Fruit fly (Drosophila melanogaster) whole organism, embryonic: Measurements from ENCODE around the gene RpS14a.

Source experiments
- Ada2b ChIP-seq: fragments of 200-800 bp; sonication (Bioruptor generic); IDR thresholded peaks from 2 replicates; pipeline ENCODE4 v1.3.6; 2022; ENCODE audit warnings: missing biosample characterization, missing genetic modification characterization
- CG10147 ChIP-seq: fragments of 200-800 bp; sonication (Bioruptor generic); optimal IDR thresholded peaks from 2 replicates; lab custom pipeline; 2019; ENCODE audit warnings: missing biosample characterization, mild to moderate bottlenecking, missing genetic modification characterization, moderate library complexity
- CG10654 ChIP-seq: fragments of 200-800 bp; sonication (Bioruptor generic); optimal IDR thresholded peaks from 2 replicates; lab custom pipeline; 2016; ENCODE audit warnings: missing biosample characterization, missing genetic modification characterization
- CG10979 ChIP-seq: fragments of 200-800 bp; sonication (Bioruptor generic); optimal IDR thresholded peaks from 2 replicates; lab custom pipeline; 2018; ENCODE audit warnings: missing biosample characterization, mild to moderate bottlenecking, missing genetic modification characterization, moderate library complexity
- CG11247 ChIP-seq: fragments of 200-800 bp; sonication (Bioruptor generic); IDR thresholded peaks from 2 replicates; pipeline ENCODE4 v1.3.6; 2022; ENCODE audit warnings: missing biosample characterization, missing genetic modification characterization
- CG15011 ChIP-seq: fragments of 200-800 bp; sonication (Bioruptor generic); optimal IDR thresholded peaks from 3 replicates; lab custom pipeline; 2018; ENCODE audit warnings: missing biosample characterization, mild to moderate bottlenecking, missing genetic modification characterization
- CG1529 ChIP-seq: fragments of 200-800 bp; sonication (Bioruptor generic); optimal IDR thresholded peaks from 3 replicates; lab custom pipeline; 2018; ENCODE audit warnings: missing biosample characterization, missing genetic modification characterization
- CG15479 ChIP-seq: fragments of 200-800 bp; sonication (Bioruptor generic); optimal IDR thresholded peaks from 3 replicates; lab custom pipeline; 2019; ENCODE audit warnings: missing biosample characterization, mild to moderate bottlenecking, missing genetic modification characterization, moderate library complexity
- CG1647 ChIP-seq: fragments of 200-800 bp; sonication (Bioruptor generic); optimal IDR thresholded peaks from 3 replicates; lab custom pipeline; 2016; ENCODE audit warnings: missing biosample characterization, missing genetic modification characterization
- CG17568 ChIP-seq: fragments of 200-800 bp; sonication (Bioruptor generic); optimal IDR thresholded peaks from 2 replicates; lab custom pipeline; 2018; ENCODE audit warnings: missing biosample characterization, mild to moderate bottlenecking, missing genetic modification characterization, moderate library complexity
- CG1832 ChIP-seq: fragments of 200-800 bp; sonication (Bioruptor generic); optimal IDR thresholded peaks from 2 replicates; lab custom pipeline; 2017; ENCODE audit warnings: missing biosample characterization, mild to moderate bottlenecking, missing genetic modification characterization, inconsistent platforms
- CG2116 ChIP-seq: fragments of 200-800 bp; sonication (Bioruptor generic); optimal IDR thresholded peaks from 3 replicates; lab custom pipeline; 2018; ENCODE audit warnings: missing biosample characterization, mild to moderate bottlenecking, missing genetic modification characterization
- CG34224 ChIP-seq: fragments of 200-800 bp; sonication (Bioruptor generic); IDR thresholded peaks from 3 replicates; pipeline ENCODE4 v1.3.6; 2022; ENCODE audit warnings: missing biosample characterization, missing genetic modification characterization; ENCODE audit not compliant: partially characterized antibody
- CG6765 ChIP-seq: fragments of 200-800 bp; sonication (Bioruptor generic); optimal IDR thresholded peaks from 3 replicates; lab custom pipeline; 2017; ENCODE audit warnings: missing biosample characterization, mild to moderate bottlenecking, missing genetic modification characterization
- CG7357 ChIP-seq: fragments of 200-800 bp; sonication (Bioruptor generic); IDR thresholded peaks from 3 replicates; pipeline ENCODE4 v1.3.6; 2022; ENCODE audit warnings: missing biosample characterization, missing genetic modification characterization
- CG7987 ChIP-seq: fragments of 200-800 bp; sonication (Bioruptor generic); optimal IDR thresholded peaks from 2 replicates; lab custom pipeline; 2018; ENCODE audit warnings: missing biosample characterization, mild to moderate bottlenecking, missing genetic modification characterization, moderate library complexity
- CG8765 ChIP-seq: fragments of 200-800 bp; sonication (Bioruptor generic); IDR thresholded peaks from 2 replicates; pipeline ENCODE4 v1.3.6; 2022; ENCODE audit warnings: missing biosample characterization, missing genetic modification characterization
- CG9876 ChIP-seq: fragments of 200-800 bp; sonication (Bioruptor generic); optimal IDR thresholded peaks from 2 replicates; lab custom pipeline; 2016; ENCODE audit warnings: missing biosample characterization, missing genetic modification characterization
- CHES-1-like ChIP-seq: fragments of 200-800 bp; sonication (Bioruptor generic); optimal IDR thresholded peaks from 2 replicates; lab custom pipeline; 2016; ENCODE audit warnings: missing biosample characterization, missing genetic modification characterization
- Camta ChIP-seq: fragments of 200-800 bp; sonication (Bioruptor generic); optimal IDR thresholded peaks from 2 replicates; lab custom pipeline; 2016; ENCODE audit warnings: missing biosample characterization, missing genetic modification characterization
- Dbx ChIP-seq: fragments of 200-800 bp; sonication (Bioruptor generic); IDR thresholded peaks from 3 replicates; pipeline ENCODE4 v1.3.6; 2022; ENCODE audit warnings: missing biosample characterization, missing genetic modification characterization
- Fer3 ChIP-seq: fragments of 200-800 bp; sonication (Bioruptor generic); optimal IDR thresholded peaks from 2 replicates; lab custom pipeline; 2018; ENCODE audit warnings: missing biosample characterization, mild to moderate bottlenecking, missing genetic modification characterization, moderate library complexity
- GATAe ChIP-seq: fragments of 200-800 bp; sonication (Bioruptor generic); conservative IDR thresholded peaks from 2 replicates; pipeline ENCODE4 v1.3.6; 2022; ENCODE audit warnings: missing biosample characterization, missing genetic modification characterization
- HHEX ChIP-seq: fragments of 200-800 bp; sonication (Bioruptor generic); optimal IDR thresholded peaks from 3 replicates; lab custom pipeline; 2017; ENCODE audit warnings: missing biosample characterization, mild to moderate bottlenecking, missing genetic modification characterization, missing genetic modification reagents
- Hey ChIP-seq: fragments of 200-800 bp; sonication (Bioruptor generic); optimal IDR thresholded peaks from 3 replicates; lab custom pipeline; 2018; ENCODE audit warnings: missing biosample characterization, mild to moderate bottlenecking, missing genetic modification characterization
- HmgD ChIP-seq: fragments of 200-800 bp; sonication (Bioruptor generic); optimal IDR thresholded peaks from 3 replicates; lab custom pipeline; 2016; ENCODE audit warnings: missing biosample characterization, missing genetic modification characterization
- Kr ChIP-seq: fragments of 200-800 bp; sonication (Bioruptor generic); optimal IDR thresholded peaks from 2 replicates; lab custom pipeline; 2017; ENCODE audit warnings: missing biosample characterization, mild to moderate bottlenecking, missing genetic modification characterization
- Lpt ChIP-seq: fragments of >200 bp; optimal IDR thresholded peaks from 2 replicates; lab custom pipeline; 2018; ENCODE audit warnings: missing biosample characterization, missing genetic modification characterization
- Med ChIP-seq: fragments of 200-800 bp; sonication (Bioruptor generic); peaks from one replicate; lab custom pipeline; 2016; ENCODE audit warnings: missing biosample characterization, missing genetic modification characterization, mild to moderate bottlenecking, inconsistent platforms, moderate library complexity
- Nf-YA ChIP-seq: fragments of 200-800 bp; sonication (Bioruptor generic); IDR thresholded peaks from 2 replicates; pipeline ENCODE4 v1.3.6; 2022; ENCODE audit warnings: missing biosample characterization, missing genetic modification characterization
- Sox100B ChIP-seq: fragments of 200-800 bp; sonication (Bioruptor generic); optimal IDR thresholded peaks from 3 replicates; lab custom pipeline; 2018; ENCODE audit warnings: missing biosample characterization, mild to moderate bottlenecking, missing genetic modification characterization
- Usf ChIP-seq: fragments of 200-800 bp; sonication (Bioruptor generic); optimal IDR thresholded peaks from 2 replicates; lab custom pipeline; 2017; ENCODE audit warnings: missing genotype, missing biosample characterization, missing genetic modification characterization
- Vsx1 ChIP-seq: fragments of 200-800 bp; sonication (Bioruptor generic); optimal IDR thresholded peaks from 2 replicates; lab custom pipeline; 2017; ENCODE audit warnings: missing biosample characterization, mild to moderate bottlenecking, missing genetic modification characterization, missing genetic modification reagents
- Xrp1 ChIP-seq: fragments of 200-800 bp; sonication (Bioruptor generic); IDR thresholded peaks from 2 replicates; pipeline ENCODE4 v1.3.6; 2022; ENCODE audit warnings: missing biosample characterization, missing genetic modification characterization
- ash1 ChIP-seq: fragments of 200-800 bp; sonication (Bioruptor generic); optimal IDR thresholded peaks from 2 replicates; lab custom pipeline; 2018; ENCODE audit warnings: missing biosample characterization, mild to moderate bottlenecking, missing genetic modification characterization
- ato ChIP-seq: fragments of 200-800 bp; sonication (Bioruptor generic); IDR thresholded peaks from 2 replicates; pipeline ENCODE4 v1.3.6; 2022; ENCODE audit warnings: missing biosample characterization, missing genetic modification characterization; ENCODE audit not compliant: partially characterized antibody
- btn ChIP-seq: fragments of 200-800 bp; sonication (Bioruptor generic); optimal IDR thresholded peaks from 2 replicates; lab custom pipeline; 2016; ENCODE audit warnings: missing biosample characterization, missing genetic modification characterization
- gcm ChIP-seq: fragments of 200-800 bp; sonication (Bioruptor generic); optimal IDR thresholded peaks from 2 replicates; lab custom pipeline; 2019; ENCODE audit warnings: missing biosample characterization, mild to moderate bottlenecking, missing genetic modification characterization, moderate library complexity
- her ChIP-seq: fragments of 200-800 bp; sonication (Bioruptor generic); optimal IDR thresholded peaks from 2 replicates; lab custom pipeline; 2016; ENCODE audit warnings: missing biosample characterization, missing genetic modification characterization
- knrl ChIP-seq: fragments of 200-800 bp; sonication (Bioruptor generic); IDR thresholded peaks from 3 replicates; pipeline ENCODE4 v1.3.6; 2022; ENCODE audit warnings: missing biosample characterization, missing genetic modification characterization; ENCODE audit not compliant: partially characterized antibody
- org-1 ChIP-seq: fragments of 200-800 bp; sonication (Bioruptor generic); optimal IDR thresholded peaks from 2 replicates; lab custom pipeline; 2017; ENCODE audit warnings: missing biosample characterization, missing genetic modification characterization
- pan ChIP-seq, 4 experiments: fragments of >200 bp in 3 of 4; fragments of 200-800 bp in 1 of 4; sonication (Bioruptor generic) in 1 of 4; optimal IDR thresholded peaks in 3 of 4; IDR thresholded peaks in 1 of 4; 2 replicates each; pipeline versions ENCODE4 v1.3.6 to Lab custom; 2017 to 2022; ENCODE audit warnings: missing biosample characterization in 2 of 4, missing genetic modification characterization in 2 of 4, mixed read lengths in 1 of 4
- pzg ChIP-seq: fragments of 200-800 bp; sonication (Bioruptor generic); optimal IDR thresholded peaks from 3 replicates; lab custom pipeline; 2018; ENCODE audit warnings: missing biosample characterization, mild to moderate bottlenecking, missing genetic modification characterization, moderate library complexity
- scrt ChIP-seq: fragments of 200-800 bp; sonication (Bioruptor generic); optimal IDR thresholded peaks from 2 replicates; lab custom pipeline; 2018; ENCODE audit warnings: missing biosample characterization, mild to moderate bottlenecking, missing genetic modification characterization, moderate library complexity
- sens ChIP-seq: fragments of 200-800 bp; sonication (Bioruptor generic); peaks from one replicate; lab custom pipeline; 2016; ENCODE audit warnings: missing biosample characterization, missing genetic modification characterization
- sug ChIP-seq: fragments of 200-800 bp; optimal IDR thresholded peaks from 2 replicates; lab custom pipeline; 2019; ENCODE audit warnings: missing biosample characterization, mild to moderate bottlenecking, missing genetic modification characterization, moderate library complexity
- tap ChIP-seq: fragments of 200-800 bp; optimal IDR thresholded peaks from 3 replicates; lab custom pipeline; 2019; ENCODE audit warnings: missing biosample characterization, mild to moderate bottlenecking, missing genetic modification characterization, moderate library complexity
- wek ChIP-seq: fragments of 200-800 bp; sonication (Bioruptor generic); optimal IDR thresholded peaks from 3 replicates; lab custom pipeline; 2018; ENCODE audit warnings: missing biosample characterization, mild to moderate bottlenecking, missing genetic modification characterization, moderate library complexity
- wor ChIP-seq: fragments of 200-800 bp; sonication (Bioruptor generic); IDR thresholded peaks from 2 replicates; pipeline ENCODE4 v1.3.6; 2022; ENCODE audit warnings: missing biosample characterization, missing genetic modification characterization

The RpS14a gene

dm6 chrX:7972363-7972942, 38.9 kb downstream of the RpS14a start (continued):
- TF ChIP-seq ash1 (GFP tag; lab: Kevin White, UChicago) (no peak), CG2116 (GFP tag; lab: Kevin White, UChicago) (peak; percentile 49), her (GFP tag; lab: Kevin White, UChicago) (peak; percentile 12), sens (GFP tag; lab: Kevin White, UChicago) (peak; percentile 97), CG10147 (GFP tag; lab: Kevin White, UChicago) (peak; percentile 81), CG15011 (peak; percentile 74), Nf-YA (peak; percentile 75), GATAe (peak; percentile 38; the same call in 1 of the 2 replicates), CG8765 (peak; percentile 80), CG15479 (GFP tag; lab: Kevin White, UChicago) (no peak), org-1 (GFP tag; lab: Kevin White, UChicago) (peak; percentile 85), CG34224 (no peak), wor (GFP tag; lab: Robert Waterston, UW) (peak; percentile 81), CG1647 (GFP tag; lab: Kevin White, UChicago) (peak; percentile 56), Ada2b (GFP tag; lab: Robert Waterston, UW) (peak; percentile 90), wek (peak; percentile 72), Hey (tag; lab: Kevin White, UChicago) (peak; percentile 45), Usf (peak; percentile 55), CG1529 (GFP tag; lab: Kevin White, UChicago) (peak; percentile 79), CG10654 (GFP tag; lab: Kevin White, UChicago) (peak; percentile 74), Vsx1 (GFP tag; lab: Kevin White, UChicago) (peak; percentile 68), CHES-1-like (GFP tag; lab: Kevin White, UChicago) (peak; percentile 19), CG1832 (GFP tag; lab: Kevin White, UChicago) (no peak), HHEX (GFP tag; lab: Kevin White, UChicago) (peak; percentile 90), Kr (GFP tag; lab: Kevin White, UChicago) (no peak), ato (GFP tag; lab: Robert Waterston, UW) (no peak), knrl (GFP tag; lab: Robert Waterston, UW) (no peak), CG10979 (tag; lab: Kevin White, UChicago) (peak; percentile 92), CG9876 (GFP tag; lab: Kevin White, UChicago) (no peak), Camta (GFP tag; lab: Kevin White, UChicago) (peak; percentile 58), scrt (GFP tag; lab: Kevin White, UChicago) (peak; percentile 77), Xrp1 (GFP tag; lab: Robert Waterston, UW) (peak; percentile 96), pzg (GFP tag; lab: Kevin White, UChicago) (no peak), Sox100B (GFP tag; lab: Kevin White, UChicago) (peak; percentile 82), HmgD (GFP tag; lab: Kevin White, UChicago) (peak; percentile 14), btn (GFP tag; lab: Kevin White, UChicago) (peak; percentile 37), CG6765 (peak; percentile 50), CG11247 (GFP tag; lab: Robert Waterston, UW) (peak; percentile 81), gcm (GFP tag; lab: Kevin White, UChicago) (peak; percentile 91), CG17568 (peak; percentile 83), CG7357 (GFP tag; lab: Robert Waterston, UW) (peak; percentile 81), tap (tag; lab: Kevin White, UChicago) (peak; percentile 78), Lpt (GFP tag; lab: Kevin White, UChicago) (no peak), Dbx (peak; percentile 74), Med (GFP tag; lab: Kevin White, UChicago) (peak; percentile 94), pan (optimal IDR thresholded peaks at IDR 0.05; lab: Kevin White, UChicago) (no peak), pan (GFP tag; optimal IDR thresholded peaks at IDR 0.05 in 1 of 2, IDR thresholded peaks at IDR 0.05 in 1 of 2) (peak in 1 of 2 experiments; percentile 93), sug (tag; lab: Kevin White, UChicago) (peak; percentile 39), CG7987 (GFP tag; lab: Kevin White, UChicago) (peak; percentile 60), Fer3 (peak; percentile 78)
